Worm (Caenorhabditis elegans) whole organism, early embryonic: ENCODE results near the gene C02B10.6.
"Not testable (repeated sequence)": the region's sequence is repeated elsewhere in the genome, so short reads cannot be mapped to it uniquely, and the experiment has no call there.

Source experiments
- B0310.2 ChIP-seq: sonication (generic microtip); optimal IDR thresholded peaks from 2 replicates; lab custom pipeline; 2016; ENCODE audit warnings: mild to moderate bottlenecking, missing genetic modification characterization, missing compliant biosample characterization
- F13C5.2 ChIP-seq: sonication (generic microtip); optimal IDR thresholded peaks from 2 replicates; lab custom pipeline; 2017; ENCODE audit warnings: mild to moderate bottlenecking, missing genetic modification characterization, inconsistent platforms, missing compliant biosample characterization
- aly-1 ChIP-seq: sonication (generic microtip); optimal IDR thresholded peaks from 2 replicates; lab custom pipeline; 2016; ENCODE audit warnings: missing genetic modification characterization, missing compliant biosample characterization
- ama-1 ChIP-seq: fragments of 150-350 bp; optimal IDR thresholded peaks from 2 replicates; lab custom pipeline; 2014
- ceh-13 ChIP-seq: fragments of 200-800 bp; sonication (Bioruptor generic); optimal IDR thresholded peaks from 2 replicates; lab custom pipeline; 2018; ENCODE audit warnings: mild to moderate bottlenecking, missing genetic modification characterization, missing compliant biosample characterization
- ceh-36 ChIP-seq: sonication (generic microtip); optimal IDR thresholded peaks from 2 replicates; lab custom pipeline; 2016; ENCODE audit warnings: missing genetic modification characterization, inconsistent platforms, missing compliant biosample characterization
- ets-7 ChIP-seq: sonication (generic microtip); optimal IDR thresholded peaks from 2 replicates; lab custom pipeline; 2016; ENCODE audit warnings: missing genotype, missing genetic modification characterization, missing compliant biosample characterization
- flt-1 ChIP-seq: fragments of 200-800 bp; sonication (Bioruptor generic); IDR thresholded peaks from 2 replicates; pipeline ENCODE4 v1.3.6; 2022; ENCODE audit warnings: missing genetic modification characterization, missing compliant biosample characterization
- hmbx-1 ChIP-seq: sonication (generic microtip); optimal IDR thresholded peaks from 2 replicates; lab custom pipeline; 2016; ENCODE audit warnings: mild to moderate bottlenecking, missing genetic modification characterization, missing compliant biosample characterization
- hmg-4 ChIP-seq: fragments of 200-800 bp; sonication (Bioruptor generic); optimal IDR thresholded peaks from 2 replicates; lab custom pipeline; 2018; ENCODE audit warnings: mild to moderate bottlenecking, missing genetic modification characterization, missing compliant biosample characterization
- hnd-1 ChIP-seq: sonication (generic microtip); optimal IDR thresholded peaks from 2 replicates; lab custom pipeline; 2016; ENCODE audit warnings: missing genetic modification characterization, missing compliant biosample characterization
- pes-1 ChIP-seq: fragments of 200-800 bp; sonication (Bioruptor generic); IDR thresholded peaks from 2 replicates; pipeline ENCODE4 v1.3.6; 2022; ENCODE audit warnings: missing genetic modification reagents, missing genetic modification characterization, missing compliant biosample characterization
- scrt-1 ChIP-seq: fragments of 200-800 bp; sonication (Bioruptor generic); IDR thresholded peaks from 2 replicates; pipeline ENCODE4 v1.3.6; 2022; ENCODE audit warnings: missing genetic modification characterization, missing compliant biosample characterization
- sea-1 ChIP-seq: fragments of 200-800 bp; sonication (Bioruptor generic); conservative IDR thresholded peaks from 2 replicates; pipeline ENCODE4 v1.3.6; 2022; ENCODE audit warnings: missing genetic modification characterization, missing compliant biosample characterization
- tbx-11 ChIP-seq: fragments of 200-800 bp; sonication (Bioruptor generic); IDR thresholded peaks from 2 replicates; pipeline ENCODE4 v1.3.6; 2022; ENCODE audit warnings: missing genetic modification characterization, missing compliant biosample characterization
- tbx-37 ChIP-seq: fragments of 200-800 bp; sonication (Bioruptor generic); conservative IDR thresholded peaks from 2 replicates; pipeline ENCODE4 v1.3.6; 2022; ENCODE audit warnings: missing genetic modification reagents, missing genetic modification characterization, missing compliant biosample characterization
- tra-4 ChIP-seq: sonication (generic microtip); optimal IDR thresholded peaks from 2 replicates; lab custom pipeline; 2017; ENCODE audit warnings: missing genetic modification characterization, missing compliant biosample characterization

C02B10.6 gene

ce11 chrIV:5045389-5045788, 25.3 kb upstream of the C02B10.6 start, which contains the start of gene hot-9:
Gene hot-9 (minus strand): TSS chrIV:5045489.
- TF ChIP-seq ceh-13 (GFP tag; lab: Kevin White, UChicago) (no peak), tra-4 (tag; lab: Kevin White, UChicago) (no peak), pes-1 (GFP tag; lab: Robert Waterston, UW) (no peak), ceh-36 (tag; lab: Kevin White, UChicago) (no peak), hnd-1 (tag; lab: Kevin White, UChicago) (no peak), F13C5.2 (no peak), aly-1 (tag; lab: Kevin White, UChicago) (no peak)

- TF ChIP-seq scrt-1, result no peak
- no peak for TF ChIP-seq ceh-36 (tag; lab: Kevin White, UChicago)
- TF ChIP-seq ama-1 (lab: Kevin White, UChicago), result no peak
- no peak for TF ChIP-seq F13C5.2
Observed at ce11 chrIV:5054297-5054696, 16.4 kb upstream of the C02B10.6 start.

ce11 chrIV:5055964-5056588, 14.6 kb upstream of the C02B10.6 start, which contains the start of gene msp-55:
Gene msp-55 (minus strand): TSS chrIV:5056014.
- no peak for TF ChIP-seq ets-7 (tag; lab: Kevin White, UChicago)
- TF ChIP-seq ceh-36 (tag; lab: Kevin White, UChicago), result no peak
- no peak for TF ChIP-seq aly-1 (tag; lab: Kevin White, UChicago)
- no peak for TF ChIP-seq ceh-13 (GFP tag; lab: Kevin White, UChicago)
- no peak for TF ChIP-seq hmg-4 (GFP tag; lab: Kevin White, UChicago)
- no peak for TF ChIP-seq pes-1 (GFP tag; lab: Robert Waterston, UW)
- no peak for TF ChIP-seq hmbx-1
- TF ChIP-seq tra-4 (tag; lab: Kevin White, UChicago), result no peak
- TF ChIP-seq scrt-1, result no peak
- no peak for TF ChIP-seq F13C5.2
- no peak for TF ChIP-seq ama-1 (lab: Kevin White, UChicago)
- TF ChIP-seq tbx-11 (GFP tag; lab: Robert Waterston, UW), result no peak
- TF ChIP-seq flt-1 (GFP tag; lab: Robert Waterston, UW), result no peak
- no peak for TF ChIP-seq tbx-37 (GFP tag; lab: Robert Waterston, UW)
- TF ChIP-seq B0310.2, result no peak
- TF ChIP-seq hnd-1 (tag; lab: Kevin White, UChicago), result no peak
- no peak for TF ChIP-seq sea-1 (GFP tag; lab: Robert Waterston, UW)

- TF ChIP-seq ceh-36 (tag; lab: Kevin White, UChicago), result no peak
- no peak for TF ChIP-seq B0310.2
- no peak for TF ChIP-seq F13C5.2
- no peak for TF ChIP-seq tbx-11 (GFP tag; lab: Robert Waterston, UW)
Observed at ce11 chrIV:5060984-5061383, 9.7 kb upstream of the C02B10.6 start, which contains the start of gene C09B9.7. Gene C09B9.7 (minus strand): TSS chrIV:5061084.

- not testable (repeated sequence) for TF ChIP-seq aly-1 (tag; lab: Kevin White, UChicago); hnd-1 (tag; lab: Kevin White, UChicago); flt-1 (GFP tag; lab: Robert Waterston, UW)
Observed at ce11 chrIV:5062278-5062677, 8.4 kb upstream of the C02B10.6 start, which contains the start of gene msp-57. Gene msp-57 (plus strand): TSS chrIV:5062578.

ce11 chrIV:5063297-5063696, 7.4 kb upstream of the C02B10.6 start:
- no peak for TF ChIP-seq scrt-1
- no peak for TF ChIP-seq hmg-4 (GFP tag; lab: Kevin White, UChicago)
- no peak for TF ChIP-seq tra-4 (tag; lab: Kevin White, UChicago)
- TF ChIP-seq F13C5.2, result no peak
- no peak for TF ChIP-seq tbx-37 (GFP tag; lab: Robert Waterston, UW)
- TF ChIP-seq ceh-36 (tag; lab: Kevin White, UChicago), result no peak
- no peak for TF ChIP-seq ceh-13 (GFP tag; lab: Kevin White, UChicago)
- no peak for TF ChIP-seq ets-7 (tag; lab: Kevin White, UChicago)
- TF ChIP-seq tbx-11 (GFP tag; lab: Robert Waterston, UW), result no peak
- no peak for TF ChIP-seq B0310.2
- no peak for TF ChIP-seq hnd-1 (tag; lab: Kevin White, UChicago)
- TF ChIP-seq hmbx-1, result no peak
- TF ChIP-seq pes-1 (GFP tag; lab: Robert Waterston, UW), result no peak
- TF ChIP-seq ama-1 (lab: Kevin White, UChicago), result no peak
- no peak for TF ChIP-seq flt-1 (GFP tag; lab: Robert Waterston, UW)
- TF ChIP-seq aly-1 (tag; lab: Kevin White, UChicago), result no peak

- not testable (repeated sequence) for TF ChIP-seq pes-1 (GFP tag; lab: Robert Waterston, UW); hnd-1 (tag; lab: Kevin White, UChicago); tra-4 (tag; lab: Kevin White, UChicago)
Observed at ce11 chrIV:5064961-5065360, 5.7 kb upstream of the C02B10.6 start, which contains the start of gene msp-53. Gene msp-53 (minus strand): TSS chrIV:5065061.

ce11 chrIV:5066887-5067286, 3.8 kb upstream of the C02B10.6 start, which contains the start of gene ttbk-2.2:
Gene ttbk-2.2 (minus strand): TSS chrIV:5066987.
- TF ChIP-seq ets-7 (tag; lab: Kevin White, UChicago); hmbx-1; hmg-4 (GFP tag; lab: Kevin White, UChicago): not testable (repeated sequence)
